Fruit fly (Drosophila melanogaster): ENCODE measurements around the gene HGTX.

HGTX gene

DNA sequence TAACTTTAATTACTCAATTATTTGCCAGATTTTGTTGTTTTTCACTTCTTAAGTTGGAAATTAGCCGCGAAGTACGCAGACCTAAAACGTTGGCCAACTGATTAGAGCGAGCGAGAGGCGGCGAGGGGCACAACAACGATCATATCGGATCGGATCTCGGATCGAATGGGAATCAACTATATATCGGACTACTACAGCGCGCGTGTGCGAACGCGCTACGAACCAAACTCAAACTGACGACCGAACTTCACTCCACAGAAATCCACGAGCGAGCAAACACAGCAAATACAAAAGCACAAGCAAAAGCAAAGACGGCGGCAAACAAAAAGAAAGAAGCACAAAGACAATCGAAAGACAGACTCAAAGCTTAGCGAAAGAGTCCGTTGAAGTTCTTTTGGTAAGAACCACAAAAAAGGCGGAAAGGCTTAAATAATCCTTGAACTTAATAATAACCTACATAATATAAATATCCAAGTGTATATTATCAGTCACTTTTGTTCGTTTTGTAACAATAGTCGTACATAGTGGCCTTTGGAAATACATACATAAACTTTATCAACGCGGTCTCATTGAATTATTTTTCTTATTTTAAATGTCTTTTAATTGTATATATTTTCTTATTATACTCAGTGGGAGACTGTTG, 63.2 kb downstream of the HGTX start, which contains the start of the genes bbg and CG43246:
TSS of gene bbg (minus strand) at position 235 of the 643 bp plus-strand sequence.
TSS of gene CG43246 (plus strand) at position 593 of the 643 bp plus-strand sequence.
- TF ChIP-seq psq (GFP tag; optimal IDR thresholded peaks at IDR 0.05) (no peak), Dif (GFP tag; optimal IDR thresholded peaks at IDR 0.05; ENCODE audit: partially characterized antibody) (no peak), Hr83 (GFP tag; optimal IDR thresholded peaks at IDR 0.05; ENCODE audit: poor library complexity, severe bottlenecking) (no peak), Jra (GFP tag; optimal IDR thresholded peaks at IDR 0.05) (no peak)

DNA sequence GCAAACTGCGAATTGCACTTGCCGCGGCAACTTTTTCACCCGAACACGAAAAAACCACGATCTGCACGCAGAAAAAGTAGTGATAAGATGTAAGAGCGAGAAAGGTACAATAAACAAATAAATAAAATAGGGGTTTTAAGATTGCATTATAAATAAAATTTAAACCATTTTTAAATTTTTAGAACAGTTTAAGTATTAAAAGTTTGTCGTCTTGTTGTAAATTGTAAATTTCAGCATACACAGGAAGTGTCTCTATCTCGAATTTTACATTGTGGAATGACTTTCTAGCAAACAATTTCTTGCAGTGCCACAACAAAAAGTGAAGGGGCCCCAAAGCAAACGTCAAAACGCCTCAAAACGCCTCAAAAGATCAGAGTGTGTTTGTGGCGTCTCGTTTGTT, 64.7 kb downstream of the HGTX start:
- TF ChIP-seq fru (GFP tag; optimal IDR thresholded peaks at IDR 0.05) (no peak), h (GFP tag; optimal IDR thresholded peaks at IDR 0.05) (peak; percentile 26), HLH106 (tag; optimal IDR thresholded peaks at IDR 0.05) (peak; percentile 28)

Measured in whole organism, wandering third instar larva.